Worm (Caenorhabditis elegans): ENCODE measurements around the gene C04G6.4.

DNA sequence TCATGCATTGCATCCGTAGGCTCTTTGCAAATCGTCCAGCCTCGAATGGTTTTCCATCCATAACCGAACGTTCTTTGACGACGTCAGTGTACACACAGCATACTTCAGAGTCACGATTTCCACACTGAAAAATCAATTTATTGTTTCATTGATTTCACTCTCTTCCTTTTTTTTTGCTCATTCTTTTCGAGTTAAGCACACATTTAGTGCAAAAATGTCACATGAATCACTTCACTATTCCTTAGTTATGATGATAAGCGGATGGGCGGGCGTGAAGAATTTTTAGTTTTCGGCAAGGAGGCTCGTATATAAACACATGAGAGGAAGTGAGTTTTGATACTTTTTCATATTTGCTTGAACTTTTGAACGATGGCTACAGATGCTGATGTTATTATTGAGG is 2.2 kb upstream of the C04G6.4 start, which contains the start of gene txt-9:
- TF ChIP-seq lin-39 (tag; optimal IDR thresholded peaks at IDR 0.05), result no peak
- TF ChIP-seq ama-1 (optimal IDR thresholded peaks at IDR 0.05), result no peak
